Worm (Caenorhabditis elegans) whole organism, L4/young adult: Measurements from ENCODE around the gene C25H3.1.

Source experiments
- W03F9.2 ChIP-seq: fragments of 150-350 bp; optimal IDR thresholded peaks from 2 replicates; lab custom pipeline; 2014; ENCODE audit warnings: missing biosample characterization, missing genetic modification characterization
- dao-5 ChIP-seq: sonication (generic microtip); optimal IDR thresholded peaks from 2 replicates; lab custom pipeline; 2016; ENCODE audit warnings: missing genotype, missing genetic modification characterization, moderate library complexity, missing compliant biosample characterization
- him-1 ChIP-seq: sonication (generic microtip); optimal IDR thresholded peaks from 2 replicates; lab custom pipeline; 2016; ENCODE audit warnings: missing genotype, missing genetic modification reagents, missing genetic modification characterization, missing compliant biosample characterization

Gene C25H3.1

ce11 chrII:5735744-5736143 lies 36.9 kb downstream of the C25H3.1 start:
- TF ChIP-seq him-1 (tag; lab: Kevin White, UChicago): no peak
- no peak for TF ChIP-seq dao-5 (tag; lab: Kevin White, UChicago)
- no peak for TF ChIP-seq W03F9.2 (tag; lab: Kevin White, UChicago)

ce11 chrII:5736599-5736998 lies 37.7 kb downstream of the C25H3.1 start:
- TF ChIP-seq him-1 (tag; lab: Kevin White, UChicago): no peak
- TF ChIP-seq dao-5 (tag; lab: Kevin White, UChicago): no peak
- TF ChIP-seq W03F9.2 (tag; lab: Kevin White, UChicago): no peak

ce11 chrII:5738795-5739194 lies 39.9 kb downstream of the C25H3.1 start, which contains the start of gene hlh-14:
TSS of gene hlh-14 (minus strand) at chrII:5738895.
- TF ChIP-seq him-1 (tag; lab: Kevin White, UChicago) (no peak), W03F9.2 (tag; lab: Kevin White, UChicago) (no peak), dao-5 (tag; lab: Kevin White, UChicago) (no peak)

ce11 chrII:5742767-5743166 lies 43.9 kb downstream of the C25H3.1 start:
- TF ChIP-seq him-1 (tag; lab: Kevin White, UChicago) (no peak), dao-5 (tag; lab: Kevin White, UChicago) (no peak), W03F9.2 (tag; lab: Kevin White, UChicago) (no peak)

- TF ChIP-seq W03F9.2 (tag; lab: Kevin White, UChicago): no peak
- no peak for TF ChIP-seq him-1 (tag; lab: Kevin White, UChicago)
- no peak for TF ChIP-seq dao-5 (tag; lab: Kevin White, UChicago)
Observed at ce11 chrII:5744342-5744741, 45.5 kb downstream of the C25H3.1 start.

ce11 chrII:5745088-5745487 lies 46.2 kb downstream of the C25H3.1 start, which contains the start of gene F10C1.9:
TSS of gene F10C1.9 (minus strand) at chrII:5745284.
- no peak for TF ChIP-seq W03F9.2 (tag; lab: Kevin White, UChicago)
- no peak for TF ChIP-seq dao-5 (tag; lab: Kevin White, UChicago)
- TF ChIP-seq him-1 (tag; lab: Kevin White, UChicago): no peak

- TF ChIP-seq dao-5 (tag; lab: Kevin White, UChicago): no peak
- no peak for TF ChIP-seq him-1 (tag; lab: Kevin White, UChicago)
- no peak for TF ChIP-seq W03F9.2 (tag; lab: Kevin White, UChicago)
Observed at ce11 chrII:5747312-5747711, 48.4 kb downstream of the C25H3.1 start.

ce11 chrII:5748395-5748794 lies 49.5 kb downstream of the C25H3.1 start:
- no peak for TF ChIP-seq him-1 (tag; lab: Kevin White, UChicago)
- TF ChIP-seq dao-5 (tag; lab: Kevin White, UChicago): no peak
- no peak for TF ChIP-seq W03F9.2 (tag; lab: Kevin White, UChicago)

- TF ChIP-seq dao-5 (tag; lab: Kevin White, UChicago) (no peak), him-1 (tag; lab: Kevin White, UChicago) (no peak), W03F9.2 (tag; lab: Kevin White, UChicago) (no peak)
Observed at ce11 chrII:5749733-5750238, 50.9 kb downstream of the C25H3.1 start, which contains the start of gene ifb-2. TSS of gene ifb-2 (plus strand) at chrII:5750188.
